Worm (Caenorhabditis elegans) whole organism, L3 larva: ENCODE measurements around the gene znf-782.
A peak's percentile ranks its signal among the peaks of the same experiment; 100 is the strongest.

Experiments used
- ceh-82 ChIP-seq: fragments of 150-350 bp; optimal IDR thresholded peaks from 2 replicates; lab custom pipeline; 2014; ENCODE audit warnings: missing biosample characterization, missing genetic modification characterization
- nhr-77 ChIP-seq: fragments of 150-350 bp; optimal IDR thresholded peaks from 2 replicates; lab custom pipeline; 2014; ENCODE audit warnings: missing biosample characterization, missing genetic modification characterization
- unc-62 ChIP-seq: fragments of 150-350 bp; sonication (generic microtip); optimal IDR thresholded peaks from 4 replicates; lab custom pipeline; 2014; ENCODE audit warnings: missing biosample characterization, missing genetic modification reagents, missing genetic modification characterization

ce11 chrIV:1070383-1070782 lies 3.1 kb upstream of the znf-782 start:
- TF ChIP-seq nhr-77 (peak; percentile 30), unc-62 (GFP tag; lab: Kevin White, UChicago) (peak; percentile 39), ceh-82 (tag; lab: Kevin White, UChicago) (peak; percentile 73)
